Worm (Caenorhabditis elegans) whole organism, young adult: Measurements from ENCODE around the gene ftr-1.

Source experiments
- B0336.3 ChIP-seq: fragments of 200-800 bp; sonication (Bioruptor generic); IDR thresholded peaks from 2 replicates; pipeline ENCODE4 v1.3.6; 2022; ENCODE audit warnings: missing genetic modification characterization, missing compliant biosample characterization
- F23B12.7 ChIP-seq: sonication (generic microtip); optimal IDR thresholded peaks from 2 replicates; lab custom pipeline; 2017; ENCODE audit warnings: missing genetic modification characterization, mild to moderate bottlenecking, missing compliant biosample characterization, antibody characterized with exemption, moderate library complexity; ENCODE audit not compliant: insufficient read depth
- F39B2.1 ChIP-seq: fragments of 200-800 bp; sonication (Bioruptor generic); IDR thresholded peaks from 2 replicates; pipeline ENCODE4 v1.3.6; 2022; ENCODE audit warnings: missing genetic modification reagents, missing genetic modification characterization, missing compliant biosample characterization
- K11D2.4 ChIP-seq: fragments of 200-800 bp; sonication (Bioruptor generic); IDR thresholded peaks from 2 replicates; pipeline ENCODE4 v1.3.6; 2022; ENCODE audit warnings: missing genetic modification reagents, missing genetic modification characterization, missing compliant biosample characterization
- T07F8.4 ChIP-seq: sonication (generic microtip); optimal IDR thresholded peaks from 2 replicates; lab custom pipeline; 2016; ENCODE audit warnings: mild to moderate bottlenecking, missing genetic modification characterization, moderate library complexity, missing compliant biosample characterization
- Y67H2A.10 ChIP-seq: fragments of 200-800 bp; sonication (Bioruptor generic); conservative IDR thresholded peaks from 2 replicates; pipeline ENCODE4 v1.3.6; 2022; ENCODE audit warnings: missing genetic modification reagents, missing genetic modification characterization, missing compliant biosample characterization
- akir-1 ChIP-seq: fragments of 200-800 bp; sonication (Bioruptor generic); optimal IDR thresholded peaks from 2 replicates; lab custom pipeline; 2018; ENCODE audit warnings: mild to moderate bottlenecking, missing genetic modification characterization, moderate library complexity, missing compliant biosample characterization
- ama-1 ChIP-seq, 3 experiments: fragments of 150-350 bp in 1 of 3; sonication (generic microtip) in 2 of 3; optimal IDR thresholded peaks; 2 replicates each; lab custom pipeline; 2014 to 2018; ENCODE audit warnings: missing biosample characterization in 2 of 3, missing genetic modification characterization in 2 of 3, missing genetic modification reagents in 2 of 3
- atf-7 ChIP-seq: sonication (generic microtip); optimal IDR thresholded peaks from 2 replicates; lab custom pipeline; 2017; ENCODE audit warnings: mild to moderate bottlenecking, missing genetic modification characterization, missing compliant biosample characterization
- athp-1 ChIP-seq: sonication (generic microtip); optimal IDR thresholded peaks from 2 replicates; lab custom pipeline; 2017; ENCODE audit warnings: mild to moderate bottlenecking, missing genetic modification characterization, missing compliant biosample characterization
- bed-1 ChIP-seq: fragments of 200-800 bp; sonication (Bioruptor generic); IDR thresholded peaks from 2 replicates; pipeline ENCODE4 v1.3.6; 2022; ENCODE audit warnings: missing genetic modification reagents, missing genetic modification characterization, missing compliant biosample characterization
- ccch-3 ChIP-seq: fragments of 200-800 bp; sonication (Bioruptor generic); optimal IDR thresholded peaks from 2 replicates; lab custom pipeline; 2018; ENCODE audit warnings: mild to moderate bottlenecking, missing genetic modification characterization, missing compliant biosample characterization
- cebp-1 ChIP-seq, 2 experiments: fragments of 200-800 bp in 1 of 2; sonication (Bioruptor generic) in 1 of 2; sonication (generic microtip) in 1 of 2; IDR thresholded peaks in 1 of 2; optimal IDR thresholded peaks in 1 of 2; 2 replicates each; pipeline versions ENCODE4 v1.3.6 to Lab custom; 2017 to 2022; ENCODE audit warnings: missing compliant biosample characterization in 2 of 2, missing genetic modification characterization in 2 of 2, mild to moderate bottlenecking in 1 of 2, missing genetic modification reagents in 1 of 2, moderate library complexity in 1 of 2
- dpff-1 ChIP-seq: sonication (generic microtip); optimal IDR thresholded peaks from 2 replicates; lab custom pipeline; 2017; ENCODE audit warnings: mild to moderate bottlenecking, missing genetic modification characterization, missing compliant biosample characterization
- ekl-4 ChIP-seq: fragments of 200-800 bp; sonication (Bioruptor generic); IDR thresholded peaks from 2 replicates; pipeline ENCODE4 v1.3.6; 2022; ENCODE audit warnings: missing genetic modification reagents, missing genetic modification characterization, missing compliant biosample characterization
- ets-4 ChIP-seq: fragments of 200-800 bp; sonication (Bioruptor generic); optimal IDR thresholded peaks from 2 replicates; lab custom pipeline; 2018; ENCODE audit warnings: mild to moderate bottlenecking, missing genetic modification characterization, missing compliant biosample characterization
- gei-17 ChIP-seq: fragments of 200-800 bp; sonication (Bioruptor generic); optimal IDR thresholded peaks from 2 replicates; lab custom pipeline; 2018; ENCODE audit warnings: mild to moderate bottlenecking, missing genetic modification characterization, missing compliant biosample characterization
- hlh-26 ChIP-seq: fragments of 200-800 bp; sonication (Bioruptor generic); conservative IDR thresholded peaks from 2 replicates; pipeline ENCODE4 v1.3.6; 2022; ENCODE audit warnings: missing genetic modification reagents, missing genetic modification characterization, missing compliant biosample characterization
- hsf-1 ChIP-seq: fragments of 200-800 bp; sonication (Bioruptor generic); IDR thresholded peaks from 2 replicates; pipeline ENCODE4 v1.3.6; 2022; ENCODE audit warnings: missing genetic modification reagents, missing genetic modification characterization, missing compliant biosample characterization
- lag-1 ChIP-seq: fragments of 200-800 bp; sonication (Bioruptor generic); IDR thresholded peaks from 2 replicates; pipeline ENCODE4 v1.3.6; 2022; ENCODE audit warnings: missing genetic modification reagents, missing genetic modification characterization, missing compliant biosample characterization
- lin-26 ChIP-seq: fragments of 200-800 bp; sonication (Bioruptor generic); IDR thresholded peaks from 2 replicates; pipeline ENCODE4 v1.3.6; 2022; ENCODE audit warnings: missing genetic modification reagents, missing genetic modification characterization, missing compliant biosample characterization
- lin-54 ChIP-seq: fragments of 200-800 bp; sonication (Bioruptor generic); optimal IDR thresholded peaks from 2 replicates; lab custom pipeline; 2018; ENCODE audit warnings: mild to moderate bottlenecking, missing genetic modification characterization, missing compliant biosample characterization
- lsl-1 ChIP-seq: fragments of 200-800 bp; sonication (Bioruptor generic); optimal IDR thresholded peaks from 2 replicates; lab custom pipeline; 2018; ENCODE audit warnings: mild to moderate bottlenecking, missing genetic modification characterization, moderate library complexity, missing compliant biosample characterization
- madf-8 ChIP-seq: fragments of 200-800 bp; sonication (Bioruptor generic); conservative IDR thresholded peaks from 2 replicates; pipeline ENCODE4 v1.3.6; 2022; ENCODE audit warnings: missing genetic modification reagents, missing genetic modification characterization, missing compliant biosample characterization
- mcd-1 ChIP-seq: fragments of 200-800 bp; sonication (Bioruptor generic); IDR thresholded peaks from 2 replicates; pipeline ENCODE4 v1.3.6; 2022; ENCODE audit warnings: missing genetic modification reagents, missing genetic modification characterization, missing compliant biosample characterization
- mes-4 ChIP-seq: sonication (generic microtip); optimal IDR thresholded peaks from 2 replicates; lab custom pipeline; 2016; ENCODE audit warnings: missing genotype, missing genetic modification characterization, missing compliant biosample characterization
- nhr-120 ChIP-seq: fragments of 200-800 bp; sonication (Bioruptor generic); IDR thresholded peaks from 2 replicates; pipeline ENCODE4 v1.3.6; 2022; ENCODE audit warnings: missing genetic modification characterization, missing compliant biosample characterization
- nhr-80 ChIP-seq: sonication (generic microtip); optimal IDR thresholded peaks from 2 replicates; lab custom pipeline; 2016; ENCODE audit warnings: missing genetic modification characterization, missing compliant biosample characterization
- nhr-90 ChIP-seq: sonication (generic microtip); optimal IDR thresholded peaks from 2 replicates; lab custom pipeline; 2016; ENCODE audit warnings: missing genotype, mild to moderate bottlenecking, missing genetic modification characterization, missing compliant biosample characterization
- pha-4 ChIP-seq: fragments of 150-350 bp; sonication (generic microtip); optimal IDR thresholded peaks from 2 replicates; lab custom pipeline; 2014; ENCODE audit warnings: missing biosample characterization, missing genetic modification reagents, missing genetic modification characterization
- sea-2 ChIP-seq: fragments of 200-800 bp; sonication (Bioruptor generic); IDR thresholded peaks from 2 replicates; pipeline ENCODE4 v1.3.6; 2022; ENCODE audit warnings: missing genetic modification characterization, missing compliant biosample characterization
- snpc-1.1 ChIP-seq: sonication (generic microtip); optimal IDR thresholded peaks from 2 replicates; lab custom pipeline; 2017; ENCODE audit warnings: missing genetic modification characterization, mild to moderate bottlenecking, missing compliant biosample characterization, antibody characterized with exemption, moderate library complexity, missing genotype, missing genetic modification reagents; ENCODE audit not compliant: insufficient read depth
- tlf-1 ChIP-seq: fragments of 200-800 bp; sonication (Bioruptor generic); optimal IDR thresholded peaks from 2 replicates; lab custom pipeline; 2018; ENCODE audit warnings: mild to moderate bottlenecking, missing genetic modification characterization, missing compliant biosample characterization
- unc-62 ChIP-seq: fragments of 150-350 bp; optimal IDR thresholded peaks from 2 replicates; lab custom pipeline; 2014; ENCODE audit warnings: missing biosample characterization, missing genetic modification reagents, missing genetic modification characterization
- zfh-2 ChIP-seq: fragments of 200-800 bp; sonication (Bioruptor generic); conservative IDR thresholded peaks from 2 replicates; pipeline ENCODE4 v1.3.6; 2022; ENCODE audit warnings: missing genetic modification reagents, missing genetic modification characterization, missing compliant biosample characterization
- zim-3 ChIP-seq: sonication (generic microtip); optimal IDR thresholded peaks from 2 replicates; lab custom pipeline; 2017; ENCODE audit warnings: mild to moderate bottlenecking, missing genetic modification characterization, moderate library complexity, missing compliant biosample characterization
- ztf-18 ChIP-seq: sonication (generic microtip); optimal IDR thresholded peaks from 2 replicates; lab custom pipeline; 2016; ENCODE audit warnings: missing genotype, mild to moderate bottlenecking, missing genetic modification characterization, missing compliant biosample characterization
- ztf-25 ChIP-seq: fragments of 200-800 bp; sonication (Bioruptor generic); IDR thresholded peaks from 2 replicates; pipeline ENCODE4 v1.3.6; 2022; ENCODE audit warnings: missing genetic modification reagents, missing genetic modification characterization, missing compliant biosample characterization
- ztf-28 ChIP-seq: fragments of 200-800 bp; sonication (Bioruptor generic); IDR thresholded peaks from 2 replicates; pipeline ENCODE4 v1.3.6; 2022; ENCODE audit warnings: missing genetic modification reagents, missing genetic modification characterization, missing compliant biosample characterization
- ztf-3 ChIP-seq: fragments of 200-800 bp; sonication (Bioruptor generic); optimal IDR thresholded peaks from 2 replicates; lab custom pipeline; 2018; ENCODE audit warnings: mild to moderate bottlenecking, missing genetic modification characterization, missing compliant biosample characterization

ftr-1 gene

DNA sequence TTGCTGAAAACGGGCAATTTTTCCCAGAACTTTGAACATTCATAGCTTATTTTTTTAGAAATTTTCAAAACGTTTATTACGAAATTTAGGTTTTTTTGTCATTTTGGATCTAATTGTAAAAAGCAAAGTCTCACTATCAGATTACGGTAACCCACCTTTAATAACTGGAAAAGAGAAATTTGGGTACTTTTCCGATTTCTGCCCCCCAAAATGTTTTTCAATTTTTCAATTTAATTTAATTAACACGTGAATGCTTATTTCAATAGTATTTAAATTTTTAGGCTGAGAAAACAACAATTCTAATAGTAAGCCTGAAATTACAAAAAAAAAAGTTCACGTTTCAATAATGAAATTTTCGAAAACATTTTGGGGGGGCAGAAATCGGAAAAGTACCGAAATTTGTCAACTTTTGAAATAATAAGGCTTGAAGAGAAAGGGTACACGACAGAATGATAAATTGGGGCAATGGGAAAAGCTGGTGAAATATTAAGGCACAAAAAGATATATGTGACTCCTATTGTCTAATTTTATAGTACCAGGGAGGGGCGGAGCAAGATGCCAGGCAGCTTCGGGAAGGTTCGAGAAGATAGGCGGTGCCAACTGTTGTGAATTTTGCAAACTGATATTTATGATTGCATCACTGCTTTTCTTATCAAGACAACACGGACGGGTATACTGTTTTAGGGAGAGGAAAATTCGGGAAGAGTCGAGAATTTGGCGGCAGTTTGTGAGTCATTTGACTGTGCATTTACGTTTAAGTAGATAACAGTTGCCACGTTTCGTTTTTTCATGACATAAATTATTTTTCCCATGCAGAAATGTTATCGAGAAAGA, 32.5 kb upstream of the ftr-1 start, which contains the start of gene F19B2.5 (continued):
- peak; percentile 61 for TF ChIP-seq unc-62 (GFP tag; lab: Kevin White, UChicago)
- peak; percentile 90 for TF ChIP-seq ets-4
- peak; percentile 97 for TF ChIP-seq hsf-1
- peak; percentile 11 for TF ChIP-seq nhr-90 (tag; lab: Kevin White, UChicago)
- TF ChIP-seq akir-1 (GFP tag; lab: Kevin White, UChicago): peak; percentile 51
- TF ChIP-seq sea-2 (GFP tag; lab: Robert Waterston, UW): 0 out of 2 replicates have a peak, but pooled peaks have one; percentile 19
- TF ChIP-seq B0336.3 (GFP tag; lab: Robert Waterston, UW): peak; percentile 81
- TF ChIP-seq nhr-80 (tag; lab: Kevin White, UChicago): peak; percentile 44
- TF ChIP-seq mcd-1 (GFP tag; lab: Robert Waterston, UW): peak; percentile 41; the same call in 1 of the 2 replicates
- TF ChIP-seq hlh-26 (GFP tag; lab: Robert Waterston, UW): no peak
- peak; percentile 71 for TF ChIP-seq ama-1 (optimal IDR thresholded peaks at IDR 0.05; lab: Kevin White, UChicago)
- no peak for TF ChIP-seq ama-1 (GFP tag; optimal IDR thresholded peaks at IDR 0.05; lab: Kevin White, UChicago)
- TF ChIP-seq ekl-4: 0 out of 2 replicates have a peak, but pooled peaks have one; percentile 47
- peak; percentile 16 for TF ChIP-seq lsl-1 (GFP tag; lab: Kevin White, UChicago)
- no peak for TF ChIP-seq Y67H2A.10 (GFP tag; lab: Robert Waterston, UW)
- TF ChIP-seq cebp-1 (GFP tag; IDR thresholded peaks at IDR 0.05; lab: Robert Waterston, UW): no peak
- peak; percentile 50 for TF ChIP-seq cebp-1 (tag; optimal IDR thresholded peaks at IDR 0.05; lab: Kevin White, UChicago)
- TF ChIP-seq ztf-18 (tag; lab: Kevin White, UChicago): peak; percentile 7
- TF ChIP-seq pha-4: peak; percentile 66
- no peak for TF ChIP-seq T07F8.4 (tag; lab: Kevin White, UChicago)
- TF ChIP-seq zfh-2 (GFP tag; lab: Robert Waterston, UW): no peak
- TF ChIP-seq gei-17: peak; percentile 51
- TF ChIP-seq nhr-120 (GFP tag; lab: Robert Waterston, UW): no peak
- peak; percentile 56 for TF ChIP-seq zim-3 (tag; lab: Kevin White, UChicago)
- TF ChIP-seq lin-54 (GFP tag; lab: Kevin White, UChicago): peak; percentile 34
- peak; percentile 68 for TF ChIP-seq ztf-3 (GFP tag; lab: Kevin White, UChicago)

DNA sequence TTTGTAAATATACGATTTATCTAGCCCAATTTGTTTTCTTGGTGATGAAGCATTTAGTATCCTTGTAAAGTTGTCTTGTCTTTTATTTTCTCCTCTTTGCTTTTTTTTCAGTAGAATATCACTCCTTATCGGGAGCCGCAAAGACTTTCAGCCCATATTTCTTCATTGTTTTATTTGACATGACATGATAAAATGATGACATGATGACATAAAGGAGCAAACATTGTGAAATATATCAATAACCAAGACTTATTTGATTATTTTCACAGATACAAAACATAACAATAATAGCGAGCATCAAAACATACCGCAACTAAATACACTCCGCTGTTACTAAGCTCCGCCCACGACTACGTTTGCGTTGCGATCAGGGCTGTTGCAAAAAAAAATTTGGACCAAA, 31.0 kb upstream of the ftr-1 start:
- TF ChIP-seq dpff-1 (no peak), bed-1 (no peak), athp-1 (tag; lab: Kevin White, UChicago) (no peak), ztf-28 (GFP tag; lab: Robert Waterston, UW) (no peak), madf-8 (GFP tag; lab: Robert Waterston, UW) (no peak), ccch-3 (no peak), K11D2.4 (GFP tag; lab: Robert Waterston, UW) (no peak), tlf-1 (no peak), atf-7 (no peak), snpc-1.1 (tag; lab: Kevin White, UChicago) (no peak), mes-4 (tag; lab: Kevin White, UChicago) (no peak), F39B2.1 (no peak), ama-1 (optimal IDR thresholded peaks at IDR 0.05; lab: Kevin White, UChicago) (no peak), ama-1 (GFP tag; optimal IDR thresholded peaks at IDR 0.05; lab: Kevin White, UChicago) (no peak), ztf-25 (GFP tag; lab: Robert Waterston, UW) (no peak), F23B12.7 (tag; lab: Kevin White, UChicago) (no peak), lag-1 (GFP tag; lab: Robert Waterston, UW) (no peak), lin-26 (no peak), cebp-1 (GFP tag; IDR thresholded peaks at IDR 0.05; lab: Robert Waterston, UW) (no peak), cebp-1 (tag; optimal IDR thresholded peaks at IDR 0.05; lab: Kevin White, UChicago) (no peak), T07F8.4 (tag; lab: Kevin White, UChicago) (no peak), ztf-3 (GFP tag; lab: Kevin White, UChicago) (no peak)
